Worm (Caenorhabditis elegans): ENCODE data around the gene che-7.

che-7 gene

DNA sequence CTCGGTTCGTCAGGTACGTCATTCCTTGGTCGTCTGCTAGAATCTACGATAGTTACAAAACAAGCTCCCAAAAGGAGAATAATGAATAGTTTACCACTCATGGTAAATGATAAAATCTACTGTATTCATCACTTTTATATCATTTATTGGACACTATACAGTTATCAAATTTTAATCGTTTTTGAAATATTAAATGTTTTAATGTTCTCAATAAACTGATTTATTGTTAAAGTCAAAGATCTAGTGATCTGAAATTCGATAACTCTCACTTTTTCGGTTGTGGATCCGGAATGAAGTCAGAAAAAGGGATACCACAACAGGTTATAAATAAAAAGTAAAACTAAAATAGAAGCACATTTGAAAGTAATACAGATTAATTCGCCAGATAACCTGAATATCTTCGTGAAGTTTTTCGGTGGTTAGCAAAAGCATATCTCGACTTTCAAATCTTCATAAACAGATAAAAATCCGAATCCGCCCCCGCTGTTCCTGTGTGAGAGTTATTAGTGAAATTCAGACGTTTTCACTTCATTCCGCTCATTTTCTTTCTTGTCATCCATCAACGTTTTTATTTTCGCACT is 10.2 kb downstream of the che-7 start, which contains the start of the genes clec-217 and F26D11.2:
TSS of gene clec-217 (minus strand) at position 101 of the 581 bp plus-strand sequence.
TSS of gene F26D11.2 (plus strand) at position 531 of the 581 bp plus-strand sequence.
- no peak for TF ChIP-seq T23F11.4 (GFP tag; optimal IDR thresholded peaks at IDR 0.05)
- no peak for TF ChIP-seq ceh-30 (tag; optimal IDR thresholded peaks at IDR 0.05)
- TF ChIP-seq madf-2 (tag; optimal IDR thresholded peaks at IDR 0.05) = no peak
- TF ChIP-seq pag-3 (tag; optimal IDR thresholded peaks at IDR 0.05; ENCODE audit: borderline replicate concordance) = no peak
- TF ChIP-seq pat-9 (tag; optimal IDR thresholded peaks at IDR 0.05) = no peak
- no peak for TF ChIP-seq unc-3 (GFP tag; conservative IDR thresholded peaks at IDR 0.05)
- no peak for TF ChIP-seq unc-3 (tag; optimal IDR thresholded peaks at IDR 0.05)
- no peak for TF ChIP-seq Y22D7AL.16 (tag; optimal IDR thresholded peaks at IDR 0.05)
- TF ChIP-seq ceh-22 (tag; optimal IDR thresholded peaks at IDR 0.05) = no peak
- no peak for TF ChIP-seq pros-1 (tag; optimal IDR thresholded peaks at IDR 0.05)
- no peak for TF ChIP-seq sdc-2 (tag; optimal IDR thresholded peaks at IDR 0.05)
- TF ChIP-seq elt-4 (tag; optimal IDR thresholded peaks at IDR 0.05) = no peak

DNA sequence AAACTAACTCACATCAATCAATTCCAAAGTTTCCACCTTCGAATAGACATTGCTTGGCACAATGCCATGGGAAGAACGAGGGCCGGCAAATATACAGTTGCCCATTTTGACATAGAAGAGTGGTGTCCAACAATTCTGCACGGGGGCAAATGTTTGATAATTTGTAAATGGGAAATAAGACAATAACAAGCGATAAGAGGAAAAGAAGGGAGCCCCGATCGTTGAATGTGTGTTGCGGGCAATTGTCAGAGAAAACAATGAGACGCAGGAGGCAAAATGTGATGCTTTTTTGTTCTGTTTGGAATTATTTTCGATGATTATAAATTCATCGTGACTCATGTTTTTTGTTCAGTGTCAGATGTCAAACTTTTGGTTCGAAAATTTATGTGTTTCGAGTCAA is 12.8 kb downstream of the che-7 start, which contains the start of gene pals-34:
TSS of gene pals-34 (minus strand) at position 280 of the 400 bp plus-strand sequence.
- TF ChIP-seq unc-86 (tag; optimal IDR thresholded peaks at IDR 0.05) (no peak), fax-1 (tag; optimal IDR thresholded peaks at IDR 0.05) (no peak), pat-9 (tag; optimal IDR thresholded peaks at IDR 0.05) (no peak), unc-3 (GFP tag; conservative IDR thresholded peaks at IDR 0.05) (no peak), unc-3 (tag; optimal IDR thresholded peaks at IDR 0.05) (no peak), ceh-19 (GFP tag; optimal IDR thresholded peaks at IDR 0.05) (no peak), ahr-1 (tag; optimal IDR thresholded peaks at IDR 0.05) (no peak), Y22D7AL.16 (tag; optimal IDR thresholded peaks at IDR 0.05) (no peak), sdc-2 (tag; optimal IDR thresholded peaks at IDR 0.05) (no peak), K09A11.1 (tag; optimal IDR thresholded peaks at IDR 0.05; ENCODE audit: insufficient read depth) (no peak), nhr-232 (tag; optimal IDR thresholded peaks at IDR 0.05) (no peak), madf-2 (tag; optimal IDR thresholded peaks at IDR 0.05) (no peak), rnt-1 (tag; optimal IDR thresholded peaks at IDR 0.05) (no peak)

- TF ChIP-seq pag-3 (tag; optimal IDR thresholded peaks at IDR 0.05; ENCODE audit: borderline replicate concordance) (no peak), ceh-30 (tag; optimal IDR thresholded peaks at IDR 0.05) (no peak)
Observed at ce11 chrV:7955168-7955567, 13.8 kb downstream of the che-7 start, which contains the start of gene F26D11.12. Gene F26D11.12 (minus strand): TSS chrV:7955312.

DNA sequence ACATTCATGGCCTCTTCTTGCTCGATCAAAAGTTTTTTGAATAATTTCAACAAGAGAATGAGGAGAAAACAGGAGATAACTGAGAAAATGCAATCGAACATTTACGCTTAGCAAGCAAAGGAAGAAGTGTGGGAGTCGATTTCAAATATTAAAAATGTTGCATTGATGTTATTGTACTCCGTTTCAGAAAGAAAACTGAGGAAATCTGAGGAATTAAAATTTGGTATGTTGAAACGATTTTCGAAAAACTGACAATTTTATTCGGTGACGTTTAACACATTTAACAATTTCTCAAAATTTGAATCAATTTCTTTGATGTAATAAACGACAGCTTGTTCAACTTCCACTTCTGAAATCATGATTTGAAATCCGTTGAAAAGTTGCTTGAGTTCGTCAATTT is 14.5 kb downstream of the che-7 start, which contains the start of gene F26D11.13:
TSS of gene F26D11.13 (minus strand) at position 101 of the 400 bp plus-strand sequence.
- TF ChIP-seq ceh-14 (tag; optimal IDR thresholded peaks at IDR 0.05) (no peak), dve-1 (tag; optimal IDR thresholded peaks at IDR 0.05) (no peak), pha-2 (tag; optimal IDR thresholded peaks at IDR 0.05) (no peak), ceh-9 (tag; optimal IDR thresholded peaks at IDR 0.05) (no peak), unc-42 (tag; optimal IDR thresholded peaks at IDR 0.05) (no peak), odd-2 (tag; optimal IDR thresholded peaks at IDR 0.05) (no peak)

DNA sequence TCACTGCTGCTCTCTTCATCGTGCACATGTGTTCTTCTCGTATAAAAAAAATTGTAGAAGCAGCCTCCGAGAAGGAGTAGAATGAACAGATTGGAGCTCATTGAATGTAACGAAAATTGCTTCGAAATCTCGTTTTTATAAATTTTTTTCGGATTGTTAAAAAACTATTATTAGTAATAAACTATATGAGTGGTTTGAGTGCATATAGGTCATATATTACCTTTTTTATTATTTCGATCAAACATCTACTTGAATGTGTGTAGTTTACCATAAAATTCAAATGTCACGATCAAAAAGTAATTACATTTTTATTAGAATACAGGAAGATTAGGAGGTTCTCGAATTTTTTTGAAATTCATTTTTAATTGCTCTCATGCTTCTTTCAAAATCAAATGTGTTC is 16.2 kb downstream of the che-7 start, which contains the start of gene clec-216:
TSS of gene clec-216 (minus strand) at position 101 of the 400 bp plus-strand sequence.
- TF ChIP-seq syd-9 (tag; optimal IDR thresholded peaks at IDR 0.05) (no peak), F13H6.1 (tag; optimal IDR thresholded peaks at IDR 0.05) (no peak), elt-2 (tag; optimal IDR thresholded peaks at IDR 0.05) (no peak), fkh-10 (GFP tag; optimal IDR thresholded peaks at IDR 0.05) (no peak)

- TF ChIP-seq K09A11.1 (tag; optimal IDR thresholded peaks at IDR 0.05; ENCODE audit: insufficient read depth) (no peak), dmd-4 (tag; optimal IDR thresholded peaks at IDR 0.05; ENCODE audit: borderline replicate concordance) (no peak), ceh-6 (GFP tag; optimal IDR thresholded peaks at IDR 0.05) (no peak)
Observed at ce11 chrV:7946229-7946628, 22.8 kb downstream of the che-7 start.

All from whole organism, late embryonic.